Worm (Caenorhabditis elegans): Measurements from ENCODE around the gene grl-20.

The grl-20 gene

DNA sequence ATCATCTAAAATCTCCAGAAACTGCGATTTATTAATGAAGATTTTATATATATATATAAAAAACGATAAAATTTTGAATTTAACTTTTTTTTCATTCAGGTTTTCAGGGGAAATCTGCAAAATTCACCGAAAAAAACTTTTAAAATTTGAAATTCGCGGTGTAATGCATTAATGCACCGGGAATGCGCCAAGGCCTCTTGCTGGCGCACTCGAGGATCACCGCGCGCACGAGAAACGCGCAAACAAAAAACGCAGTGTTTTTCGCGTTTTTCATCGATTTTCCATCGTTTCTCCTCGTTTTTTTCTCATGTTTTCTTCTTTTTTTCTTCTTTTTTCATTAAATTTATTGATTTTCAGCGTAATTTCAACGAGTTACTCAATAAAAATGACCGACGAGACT, 48.9 kb upstream of the grl-20 start, which contains the start of gene hrpu-2 (continued):
- peak; percentile 67 for TF ChIP-seq ceh-90 (tag; optimal IDR thresholded peaks at IDR 0.05)
- no peak for TF ChIP-seq efl-3 (GFP tag; optimal IDR thresholded peaks at IDR 0.05)
- peak; percentile 84 for TF ChIP-seq sup-37 (GFP tag; optimal IDR thresholded peaks at IDR 0.05)
- TF ChIP-seq Y116A8C.19 (tag; optimal IDR thresholded peaks at IDR 0.05; ENCODE audit: borderline replicate concordance): no peak
- peak; percentile 58 for TF ChIP-seq blmp-1 (tag; optimal IDR thresholded peaks at IDR 0.05)
- no peak for TF ChIP-seq sptf-1 (tag; optimal IDR thresholded peaks at IDR 0.05)
- TF ChIP-seq hpl-2 (GFP tag; optimal IDR thresholded peaks at IDR 0.05): peak; percentile 64
- no peak for TF ChIP-seq ceh-63 (GFP tag; optimal IDR thresholded peaks at IDR 0.05)
- no peak for TF ChIP-seq ces-1 (GFP tag; optimal IDR thresholded peaks at IDR 0.05)
- peak; percentile 86 for TF ChIP-seq isw-1 (GFP tag; IDR thresholded peaks at IDR 0.05)
- peak; percentile 93 for TF ChIP-seq swsn-7 (tag; optimal IDR thresholded peaks at IDR 0.05)
- peak; percentile 62 for TF ChIP-seq F16B12.6 (tag; optimal IDR thresholded peaks at IDR 0.05)
- peak; percentile 85 for TF ChIP-seq fkh-8 (tag; optimal IDR thresholded peaks at IDR 0.05)
- TF ChIP-seq nhr-77 (tag; optimal IDR thresholded peaks at IDR 0.05): peak; percentile 65
- TF ChIP-seq zip-4 (GFP tag; optimal IDR thresholded peaks at IDR 0.05): peak; percentile 84
- peak; percentile 95 for TF ChIP-seq nhr-47 (tag; optimal IDR thresholded peaks at IDR 0.05)
- TF ChIP-seq nhr-20 (tag; optimal IDR thresholded peaks at IDR 0.05): peak; percentile 83
- peak; percentile 94 for TF ChIP-seq mep-1 (tag; optimal IDR thresholded peaks at IDR 0.05)
- no peak for TF ChIP-seq pag-3 (tag; optimal IDR thresholded peaks at IDR 0.05; ENCODE audit: borderline replicate concordance, insufficient read depth)
- TF ChIP-seq nhr-85 (tag): peak; percentile 89
- no peak for TF ChIP-seq hlh-4 (tag; optimal IDR thresholded peaks at IDR 0.05)
- TF ChIP-seq lir-3 (tag; optimal IDR thresholded peaks at IDR 0.05; ENCODE audit: poor library complexity): no peak
- peak; percentile 75 for TF ChIP-seq C16A3.4 (tag; optimal IDR thresholded peaks at IDR 0.05)
- TF ChIP-seq rnt-1 (tag; optimal IDR thresholded peaks at IDR 0.05): peak; percentile 96
- TF ChIP-seq tbx-2 (tag; optimal IDR thresholded peaks at IDR 0.05): peak; percentile 93
- TF ChIP-seq tlp-1 (tag; optimal IDR thresholded peaks at IDR 0.05): no peak
- peak in 2 of 6 experiments; percentile 54 to 77 for TF ChIP-seq elt-3 (tag; optimal IDR thresholded peaks at IDR 0.05)
- TF ChIP-seq C04F5.9 (tag; optimal IDR thresholded peaks at IDR 0.05): peak; percentile 73
- peak; percentile 98 for TF ChIP-seq dpl-1 (GFP tag; optimal IDR thresholded peaks at IDR 0.05)
- TF ChIP-seq lin-35 (GFP tag; optimal IDR thresholded peaks at IDR 0.05): peak; percentile 97 to 98
- TF ChIP-seq C34B4.2 (tag; optimal IDR thresholded peaks at IDR 0.05): no peak
- TF ChIP-seq egl-27 (tag; optimal IDR thresholded peaks at IDR 0.05): peak in 1 of 2 experiments; percentile 13
- TF ChIP-seq elt-2 (tag; optimal IDR thresholded peaks at IDR 0.05): peak; percentile 70
- peak; percentile 91 for TF ChIP-seq dsc-1 (tag; optimal IDR thresholded peaks at IDR 0.05)
- peak; percentile 90 for TF ChIP-seq nhr-90 (tag; optimal IDR thresholded peaks at IDR 0.05; ENCODE audit: poor library complexity)
- TF ChIP-seq mab-9 (GFP tag; IDR thresholded peaks at IDR 0.05): peak; percentile 86
- TF ChIP-seq sox-4 (tag; optimal IDR thresholded peaks at IDR 0.05): peak; percentile 80
- peak; percentile 92 for TF ChIP-seq snu-23 (GFP tag; optimal IDR thresholded peaks at IDR 0.05)
- TF ChIP-seq zag-1 (tag; optimal IDR thresholded peaks at IDR 0.05): no peak
- TF ChIP-seq ceh-88 (GFP tag; IDR thresholded peaks at IDR 0.05): peak; percentile 60
- peak; percentile 86 to 94 (median 93) for TF ChIP-seq ceh-82 (tag; optimal IDR thresholded peaks at IDR 0.05)
- no peak for TF ChIP-seq alr-1 (tag; optimal IDR thresholded peaks at IDR 0.05; ENCODE audit: borderline replicate concordance)
- no peak for TF ChIP-seq ets-5 (GFP tag; IDR thresholded peaks at IDR 0.05)

DNA sequence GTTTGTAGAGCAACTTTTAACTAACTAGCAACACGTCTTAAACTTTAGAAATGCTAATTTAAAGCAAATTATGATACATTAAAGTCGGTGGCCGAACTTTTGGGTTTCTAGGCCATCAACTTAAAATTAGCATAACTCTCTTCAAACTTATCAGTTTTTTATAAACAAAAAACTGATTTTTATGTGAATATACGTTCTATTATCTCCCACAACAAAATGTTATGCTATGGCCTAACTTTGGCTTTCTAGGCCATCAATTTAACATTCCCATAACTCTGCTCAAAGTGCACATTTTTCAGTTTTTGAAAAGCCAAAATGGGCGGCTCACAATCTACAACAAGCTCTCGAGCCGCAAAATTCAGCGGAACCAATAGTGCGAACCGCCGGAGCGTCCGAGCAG, 46.6 kb upstream of the grl-20 start, which contains the start of gene C54E4.1:
TSS of gene C54E4.1 (plus strand) at position 301 of the 400 bp plus-strand sequence.
- TF ChIP-seq nhr-76 (tag; optimal IDR thresholded peaks at IDR 0.05) (no peak), skn-1 (tag; optimal IDR thresholded peaks at IDR 0.05) (no peak), nhr-47 (tag; optimal IDR thresholded peaks at IDR 0.05) (no peak)
